Worm (Caenorhabditis elegans) whole organism, young adult: ENCODE data around the gene R144.3.

Source experiments
- B0261.1 ChIP-seq: sonication (generic microtip); optimal IDR thresholded peaks from 2 replicates; lab custom pipeline; 2016; ENCODE audit warnings: mild to moderate bottlenecking, missing genetic modification characterization, moderate library complexity, missing compliant biosample characterization
- F22D6.2 ChIP-seq: sonication (generic microtip); optimal IDR thresholded peaks from 2 replicates; lab custom pipeline; 2016; ENCODE audit warnings: mild to moderate bottlenecking, missing genetic modification characterization, missing compliant biosample characterization
- F23B12.7 ChIP-seq: sonication (generic microtip); optimal IDR thresholded peaks from 2 replicates; lab custom pipeline; 2017; ENCODE audit warnings: missing genetic modification characterization, mild to moderate bottlenecking, missing compliant biosample characterization, antibody characterized with exemption, moderate library complexity; ENCODE audit not compliant: insufficient read depth
- F33H1.4 ChIP-seq: fragments of 200-800 bp; sonication (Bioruptor generic); IDR thresholded peaks from 2 replicates; pipeline ENCODE4 v1.3.6; 2022; ENCODE audit warnings: missing genetic modification reagents, missing genetic modification characterization, missing compliant biosample characterization
- F39B2.1 ChIP-seq: fragments of 200-800 bp; sonication (Bioruptor generic); IDR thresholded peaks from 2 replicates; pipeline ENCODE4 v1.3.6; 2022; ENCODE audit warnings: missing genetic modification reagents, missing genetic modification characterization, missing compliant biosample characterization
- F49E8.2 ChIP-seq: sonication (generic microtip); optimal IDR thresholded peaks from 3 replicates; lab custom pipeline; 2017; ENCODE audit warnings: missing genetic modification characterization, mild to moderate bottlenecking, missing compliant biosample characterization, antibody characterized with exemption, moderate library complexity; ENCODE audit not compliant: insufficient read depth
- F57A8.1 ChIP-seq: fragments of 200-800 bp; sonication (Bioruptor generic); optimal IDR thresholded peaks from 2 replicates; lab custom pipeline; 2018; ENCODE audit warnings: mild to moderate bottlenecking, missing genetic modification characterization, moderate library complexity, missing compliant biosample characterization
- F57C9.4 ChIP-seq: sonication (generic microtip); optimal IDR thresholded peaks from 2 replicates; lab custom pipeline; 2017; ENCODE audit warnings: mild to moderate bottlenecking, missing genetic modification characterization, missing compliant biosample characterization
- K12H6.12 ChIP-seq: fragments of 200-800 bp; sonication (Bioruptor generic); optimal IDR thresholded peaks from 2 replicates; lab custom pipeline; 2018; ENCODE audit warnings: mild to moderate bottlenecking, missing genetic modification characterization, missing compliant biosample characterization
- Y67H2A.10 ChIP-seq: fragments of 200-800 bp; sonication (Bioruptor generic); conservative IDR thresholded peaks from 2 replicates; pipeline ENCODE4 v1.3.6; 2022; ENCODE audit warnings: missing genetic modification reagents, missing genetic modification characterization, missing compliant biosample characterization
- Y95B8A.8 ChIP-seq: fragments of 200-800 bp; sonication (Bioruptor generic); IDR thresholded peaks from 2 replicates; pipeline ENCODE4 v1.3.6; 2022; ENCODE audit warnings: missing genetic modification reagents, missing genetic modification characterization, missing compliant biosample characterization
- ama-1 ChIP-seq, 3 experiments: fragments of 150-350 bp in 1 of 3; sonication (generic microtip) in 2 of 3; optimal IDR thresholded peaks; 2 replicates each; lab custom pipeline; 2014 to 2018; ENCODE audit warnings: missing biosample characterization in 2 of 3, missing genetic modification characterization in 2 of 3, missing genetic modification reagents in 2 of 3
- bed-2 ChIP-seq: fragments of 200-800 bp; sonication (Bioruptor generic); IDR thresholded peaks from 2 replicates; pipeline ENCODE4 v1.3.6; 2022; ENCODE audit warnings: missing genetic modification reagents, missing genetic modification characterization, missing compliant biosample characterization
- ceh-100 ChIP-seq: fragments of 200-800 bp; sonication (Bioruptor generic); IDR thresholded peaks from 2 replicates; pipeline ENCODE4 v1.3.6; 2022; ENCODE audit warnings: missing genetic modification reagents, missing genetic modification characterization, missing compliant biosample characterization
- ceh-27 ChIP-seq: fragments of 200-800 bp; sonication (Bioruptor generic); optimal IDR thresholded peaks from 2 replicates; lab custom pipeline; 2018; ENCODE audit warnings: mild to moderate bottlenecking, missing genetic modification characterization, moderate library complexity, missing compliant biosample characterization
- ceh-79 ChIP-seq: sonication (generic microtip); optimal IDR thresholded peaks from 2 replicates; lab custom pipeline; 2017; ENCODE audit warnings: mild to moderate bottlenecking, missing genetic modification characterization, missing compliant biosample characterization
- chd-7 ChIP-seq: sonication (generic microtip); optimal IDR thresholded peaks from 2 replicates; lab custom pipeline; 2016; ENCODE audit warnings: mild to moderate bottlenecking, missing genetic modification characterization, moderate library complexity, missing compliant biosample characterization
- dox-1 ChIP-seq: fragments of 200-800 bp; sonication (Bioruptor generic); IDR thresholded peaks from 2 replicates; pipeline ENCODE4 v1.3.6; 2022; ENCODE audit warnings: missing genetic modification reagents, missing genetic modification characterization, missing compliant biosample characterization
- dpl-1 ChIP-seq: fragments of 150-350 bp; optimal IDR thresholded peaks from 2 replicates; lab custom pipeline; 2014; ENCODE audit warnings: missing biosample characterization, missing genetic modification reagents, missing genetic modification characterization
- egl-18 ChIP-seq: fragments of 200-800 bp; sonication (Bioruptor generic); IDR thresholded peaks from 2 replicates; pipeline ENCODE4 v1.3.6; 2022; ENCODE audit warnings: missing genetic modification reagents, missing genetic modification characterization, missing compliant biosample characterization
- fkh-3 ChIP-seq: sonication (generic microtip); optimal IDR thresholded peaks from 2 replicates; lab custom pipeline; 2016; ENCODE audit warnings: mild to moderate bottlenecking, missing genetic modification characterization, missing compliant biosample characterization
- hmg-1.2 ChIP-seq: fragments of 200-800 bp; sonication (Bioruptor generic); IDR thresholded peaks from 2 replicates; pipeline ENCODE4 v1.3.6; 2022; ENCODE audit warnings: missing genetic modification reagents, missing genetic modification characterization, missing compliant biosample characterization
- hmg-20 ChIP-seq: fragments of 200-800 bp; sonication (Bioruptor generic); IDR thresholded peaks from 2 replicates; pipeline ENCODE4 v1.3.6; 2022; ENCODE audit warnings: missing genetic modification reagents, missing genetic modification characterization, missing compliant biosample characterization
- lag-1 ChIP-seq: fragments of 200-800 bp; sonication (Bioruptor generic); IDR thresholded peaks from 2 replicates; pipeline ENCODE4 v1.3.6; 2022; ENCODE audit warnings: missing genetic modification reagents, missing genetic modification characterization, missing compliant biosample characterization
- let-607 ChIP-seq, 2 experiments: fragments of 200-800 bp in 1 of 2; sonication (Bioruptor generic) in 1 of 2; sonication (generic microtip) in 1 of 2; optimal IDR thresholded peaks; 2 replicates each; lab custom pipeline; 2016 to 2018; ENCODE audit warnings: mild to moderate bottlenecking in 2 of 2, missing compliant biosample characterization in 2 of 2, missing genetic modification characterization in 2 of 2, moderate library complexity in 2 of 2, missing genotype in 1 of 2
- lin-35 ChIP-seq, 3 experiments: fragments of 150-350 bp in 2 of 3; sonication (generic microtip) in 1 of 3; optimal IDR thresholded peaks; 2 replicates each; lab custom pipeline; 2014 to 2018; ENCODE audit warnings: missing biosample characterization in 3 of 3, missing genetic modification characterization in 3 of 3, missing genetic modification reagents in 3 of 3
- lsl-1 ChIP-seq: fragments of 200-800 bp; sonication (Bioruptor generic); optimal IDR thresholded peaks from 2 replicates; lab custom pipeline; 2018; ENCODE audit warnings: mild to moderate bottlenecking, missing genetic modification characterization, moderate library complexity, missing compliant biosample characterization
- madf-10 ChIP-seq: sonication (generic microtip); optimal IDR thresholded peaks from 2 replicates; lab custom pipeline; 2016; ENCODE audit warnings: mild to moderate bottlenecking, missing genetic modification characterization, missing compliant biosample characterization
- madf-8 ChIP-seq: fragments of 200-800 bp; sonication (Bioruptor generic); conservative IDR thresholded peaks from 2 replicates; pipeline ENCODE4 v1.3.6; 2022; ENCODE audit warnings: missing genetic modification reagents, missing genetic modification characterization, missing compliant biosample characterization
- mxl-1 ChIP-seq: sonication (generic microtip); optimal IDR thresholded peaks from 2 replicates; lab custom pipeline; 2016; ENCODE audit warnings: missing genetic modification characterization, missing compliant biosample characterization
- nfyb-1 ChIP-seq: fragments of 200-800 bp; sonication (Bioruptor generic); IDR thresholded peaks from 2 replicates; pipeline ENCODE4 v1.3.6; 2022; ENCODE audit warnings: missing genetic modification reagents, missing genetic modification characterization, missing compliant biosample characterization
- nhr-179 ChIP-seq: sonication (generic microtip); optimal IDR thresholded peaks from 2 replicates; lab custom pipeline; 2016; ENCODE audit warnings: mild to moderate bottlenecking, missing genetic modification characterization, missing compliant biosample characterization
- nhr-27 ChIP-seq: fragments of 200-800 bp; sonication (Bioruptor generic); optimal IDR thresholded peaks from 2 replicates; lab custom pipeline; 2018; ENCODE audit warnings: mild to moderate bottlenecking, missing genetic modification characterization, moderate library complexity, missing compliant biosample characterization
- pha-4 ChIP-seq: fragments of 150-350 bp; sonication (generic microtip); optimal IDR thresholded peaks from 2 replicates; lab custom pipeline; 2014; ENCODE audit warnings: missing biosample characterization, missing genetic modification reagents, missing genetic modification characterization
- sdz-38 ChIP-seq: sonication (generic microtip); optimal IDR thresholded peaks from 2 replicates; lab custom pipeline; 2016; ENCODE audit warnings: missing genotype, missing genetic modification characterization, missing compliant biosample characterization
- somi-1 ChIP-seq: fragments of 200-800 bp; sonication (Bioruptor generic); optimal IDR thresholded peaks from 2 replicates; lab custom pipeline; 2018; ENCODE audit warnings: mild to moderate bottlenecking, missing genetic modification characterization, missing compliant biosample characterization
- sptf-2 ChIP-seq: fragments of 200-800 bp; sonication (Bioruptor generic); optimal IDR thresholded peaks from 2 replicates; lab custom pipeline; 2018; ENCODE audit warnings: mild to moderate bottlenecking, missing genetic modification characterization, missing compliant biosample characterization
- tbp1 ChIP-seq: fragments of 200-800 bp; sonication (Bioruptor generic); optimal IDR thresholded peaks from 2 replicates; lab custom pipeline; 2018; ENCODE audit warnings: mild to moderate bottlenecking, missing genetic modification characterization, missing compliant biosample characterization
- ztf-22 ChIP-seq: fragments of 200-800 bp; sonication (Bioruptor generic); optimal IDR thresholded peaks from 2 replicates; lab custom pipeline; 2018; ENCODE audit warnings: mild to moderate bottlenecking, missing genetic modification characterization, moderate library complexity, missing compliant biosample characterization

Gene R144.3

DNA sequence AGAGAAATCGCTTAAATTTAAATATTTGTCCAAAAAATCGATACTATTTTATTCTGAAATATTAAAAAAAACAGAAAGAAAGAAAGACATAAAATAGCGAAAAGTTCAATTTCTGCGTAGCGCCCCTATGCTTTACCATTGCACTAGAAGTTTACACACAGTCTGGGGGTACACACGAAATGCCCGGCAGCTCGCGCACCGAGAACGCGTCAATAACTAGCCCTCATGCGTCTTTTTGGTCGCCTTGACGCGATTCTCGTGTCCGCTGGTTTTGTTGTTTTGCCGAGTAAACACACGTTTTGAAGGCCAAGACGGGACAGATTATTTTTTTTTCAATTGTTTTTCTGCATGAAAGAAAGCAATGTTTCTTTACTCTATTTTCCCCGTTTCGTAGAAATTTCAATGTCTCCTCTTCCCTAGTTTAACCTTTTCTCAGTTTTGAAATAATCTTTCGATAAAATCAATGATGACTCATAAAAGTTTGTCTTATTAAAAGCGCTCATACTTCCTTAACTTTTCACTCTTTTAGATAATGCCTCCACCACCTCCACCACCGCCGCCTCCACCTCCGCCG lies 3.6 kb upstream of the R144.3 start, which contains the start of gene wip-1 (continued):
- TF ChIP-seq ceh-79 (peak; percentile 70), hmg-1.2 (GFP tag; lab: Robert Waterston, UW) (peak; percentile 98)

DNA sequence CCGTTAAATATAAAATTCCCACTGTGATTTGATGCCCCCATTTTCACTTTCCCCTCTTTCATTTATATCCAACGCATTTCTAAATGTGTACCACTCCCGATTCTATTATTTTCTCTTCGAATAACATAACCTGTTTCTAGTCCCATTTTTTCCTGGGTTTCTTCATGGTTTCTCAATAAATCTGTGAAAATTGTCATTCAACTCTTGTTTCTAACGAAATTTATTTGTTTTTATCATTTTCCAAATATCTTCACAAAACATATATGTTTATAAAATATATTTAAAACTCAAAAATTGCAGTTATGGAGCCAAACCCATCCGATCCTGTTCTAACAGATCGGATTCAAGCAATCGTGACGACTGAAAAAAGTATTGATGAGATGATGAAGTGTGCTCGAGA lies 865 bp upstream of the R144.3 start, which contains the start of gene mdt-11:
TSS of gene mdt-11 (plus strand) at position 301 of the 400 bp plus-strand sequence.
- TF ChIP-seq F57A8.1 (GFP tag; lab: Kevin White, UChicago) (no peak), sdz-38 (tag; lab: Kevin White, UChicago) (no peak), F49E8.2 (tag; lab: Kevin White, UChicago) (no peak), fkh-3 (tag; lab: Kevin White, UChicago) (no peak), madf-10 (tag; lab: Kevin White, UChicago) (no peak), Y95B8A.8 (GFP tag; lab: Robert Waterston, UW) (no peak)
- TF ChIP-seq, all 124 proteins: peak for 0

- TF ChIP-seq lsl-1, result no peak
- TF ChIP-seq nhr-27 (tag; lab: Kevin White, UChicago), result no peak
- TF ChIP-seq bed-2 (GFP tag; lab: Robert Waterston, UW), result no peak
Observed at ce11 chrIII:5022964-5023363, 1.2 kb downstream of the R144.3 start, which contains the start of gene R144.13. TSS of gene R144.13 (plus strand) at chrIII:5023264.

DNA sequence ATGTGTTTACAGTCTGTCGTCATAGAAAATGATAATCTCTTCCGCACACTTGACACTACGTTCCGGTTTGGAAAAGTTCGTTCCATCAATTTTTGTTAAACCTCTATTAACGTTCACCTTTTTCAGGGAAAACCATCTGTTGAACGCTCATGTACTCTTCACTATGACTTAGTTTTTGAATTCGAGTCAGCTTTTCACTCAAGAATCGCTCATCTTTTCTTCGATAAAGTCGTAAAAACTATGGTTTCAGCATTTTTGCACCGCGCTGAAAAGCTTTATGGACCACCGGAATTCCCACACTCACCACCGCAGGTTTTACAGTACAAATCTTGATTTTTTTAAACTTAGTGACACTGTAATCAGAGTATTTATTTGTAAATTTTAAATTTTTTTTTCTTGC lies 1.9 kb downstream of the R144.3 start:
- TF ChIP-seq lin-35 (GFP tag; optimal IDR thresholded peaks at IDR 0.05; lab: Kevin White, UChicago) (peak in 1 of 3 experiments; percentile 4), dox-1 (GFP tag; lab: Robert Waterston, UW) (no peak), nhr-179 (tag; lab: Kevin White, UChicago) (no peak), nfyb-1 (GFP tag; lab: Robert Waterston, UW) (0 out of 2 replicates have a peak, but pooled peaks have one; percentile 12), ceh-100 (GFP tag; lab: Robert Waterston, UW) (no peak), ama-1 (optimal IDR thresholded peaks at IDR 0.05; lab: Kevin White, UChicago) (peak; percentile 43), ama-1 (GFP tag; optimal IDR thresholded peaks at IDR 0.05; lab: Kevin White, UChicago) (no peak)
- TF ChIP-seq, all 124 proteins: peak for 3

- TF ChIP-seq F33H1.4 (GFP tag; lab: Robert Waterston, UW) (peak; percentile 73), let-607 (tag; optimal IDR thresholded peaks at IDR 0.05; lab: Kevin White, UChicago) (peak; percentile 33 to 36), dpl-1 (no peak), madf-8 (no peak), K12H6.12 (no peak), bed-2 (GFP tag; lab: Robert Waterston, UW) (no peak), chd-7 (tag; lab: Kevin White, UChicago) (no peak), mxl-1 (no peak), sptf-2 (no peak), ceh-27 (GFP tag; lab: Kevin White, UChicago) (no peak), sdz-38 (tag; lab: Kevin White, UChicago) (no peak), Y95B8A.8 (GFP tag; lab: Robert Waterston, UW) (no peak), somi-1 (no peak), tbp1 (GFP tag; lab: Kevin White, UChicago) (peak; percentile 15), hmg-20 (GFP tag; lab: Robert Waterston, UW) (no peak), Y67H2A.10 (no peak), lag-1 (GFP tag; lab: Robert Waterston, UW) (no peak), F23B12.7 (peak; percentile 3), F57C9.4 (tag; lab: Kevin White, UChicago) (no peak), ztf-22 (GFP tag; lab: Kevin White, UChicago) (no peak), F39B2.1 (GFP tag; lab: Robert Waterston, UW) (no peak), F22D6.2 (no peak), pha-4 (tag; lab: Kevin White, UChicago) (no peak), B0261.1 (tag; lab: Kevin White, UChicago) (no peak), egl-18 (GFP tag; lab: Robert Waterston, UW) (no peak)
Observed at ce11 chrIII:5024393-5024964, 2.7 kb downstream of the R144.3 start, which contains the start of gene pcf-11. TSS of gene pcf-11 (plus strand) at chrIII:5024914.
